Worm (Caenorhabditis elegans) whole organism, young adult: ENCODE measurements around the gene lido-18.

ENCODE experiments used
- B0035.1 ChIP-seq: sonication (generic microtip); optimal IDR thresholded peaks from 2 replicates; lab custom pipeline; 2016; ENCODE audit warnings: missing genetic modification characterization, mild to moderate bottlenecking, missing compliant biosample characterization, missing genotype, missing genetic modification reagents
- C17E4.6 ChIP-seq: fragments of 200-800 bp; sonication (Bioruptor generic); IDR thresholded peaks from 2 replicates; pipeline ENCODE4 v1.3.6; 2022; ENCODE audit warnings: missing genetic modification reagents, missing genetic modification characterization, missing compliant biosample characterization
- ztf-22 ChIP-seq: fragments of 200-800 bp; sonication (Bioruptor generic); optimal IDR thresholded peaks from 2 replicates; lab custom pipeline; 2018; ENCODE audit warnings: mild to moderate bottlenecking, missing genetic modification characterization, moderate library complexity, missing compliant biosample characterization

DNA sequence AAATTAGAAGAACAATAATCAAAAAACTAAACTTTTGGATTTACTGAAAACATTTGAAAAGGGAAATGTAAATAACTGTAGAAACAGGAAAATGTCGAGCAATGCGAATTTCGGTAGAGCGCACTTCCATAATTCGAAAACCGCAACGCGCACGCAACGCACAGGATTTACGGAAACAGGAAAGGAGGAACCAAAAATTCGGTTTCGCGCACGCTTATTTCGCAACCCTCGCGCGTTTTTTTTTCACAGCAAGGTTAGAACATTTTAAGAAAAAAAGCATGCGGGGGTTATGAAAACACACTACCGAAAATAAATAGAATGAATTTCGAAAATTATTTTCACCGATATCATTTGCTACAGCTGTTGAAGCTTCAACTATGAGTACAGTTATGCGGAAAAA, 49.4 kb downstream of the lido-18 start:
- TF ChIP-seq B0035.1 (no peak), ztf-22 (no peak), C17E4.6 (no peak)
